Worm (Caenorhabditis elegans): ENCODE data around the gene gst-14.
"Not testable (repeated sequence)": the region's sequence is repeated elsewhere in the genome, so short reads cannot be mapped to it uniquely, and the experiment has no call there.

Gene gst-14

DNA sequence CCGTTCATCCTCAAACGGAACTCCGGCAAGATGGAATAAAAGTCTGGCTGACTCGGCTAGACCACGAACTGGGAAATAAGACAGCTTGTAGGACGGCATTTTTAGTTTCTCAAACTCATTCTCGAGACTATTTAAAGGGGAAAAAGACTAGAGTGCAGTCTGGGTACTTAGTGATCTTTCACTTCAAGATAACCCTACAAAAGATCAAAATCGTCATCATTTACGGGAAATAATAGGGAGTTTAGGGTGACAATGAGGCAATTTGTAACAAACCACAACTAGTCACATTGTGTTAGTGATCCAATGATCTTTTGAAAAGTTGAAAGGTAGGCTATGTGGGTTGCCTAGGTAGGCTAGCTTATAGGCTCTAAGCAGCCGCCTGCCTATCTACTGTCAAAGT, at the start of gene gst-14:
Gene gst-14, minus strand, starts transcription at position 101 of the 400 bp plus-strand sequence.
- TF ChIP-seq nhr-77 (tag; optimal IDR thresholded peaks at IDR 0.05) (no peak), lin-15B (tag; optimal IDR thresholded peaks at IDR 0.05) (no peak), egl-27 (tag; optimal IDR thresholded peaks at IDR 0.05) (no peak), nhr-67 (tag; optimal IDR thresholded peaks at IDR 0.05) (no peak), elt-2 (tag; optimal IDR thresholded peaks at IDR 0.05) (no peak), ztf-11 (tag; optimal IDR thresholded peaks at IDR 0.05) (no peak), nfya-1 (tag; optimal IDR thresholded peaks at IDR 0.05; ENCODE audit: insufficient read depth) (no peak), daf-12 (tag; optimal IDR thresholded peaks at IDR 0.05) (no peak), elt-3 (tag; optimal IDR thresholded peaks at IDR 0.05) (no peak), sea-2 (GFP tag; optimal IDR thresholded peaks at IDR 0.05) (no peak)

- TF ChIP-seq zag-1 (tag; optimal IDR thresholded peaks at IDR 0.05) (no peak), pha-4 (tag; optimal IDR thresholded peaks at IDR 0.05) (peak; percentile 33), jun-1 (tag; optimal IDR thresholded peaks at IDR 0.05) (peak; percentile 74), lsy-12 (tag; optimal IDR thresholded peaks at IDR 0.05) (no peak), R02D3.7 (tag; optimal IDR thresholded peaks at IDR 0.05) (no peak), nfya-1 (tag; optimal IDR thresholded peaks at IDR 0.05; ENCODE audit: insufficient read depth) (peak; percentile 27), ztf-11 (tag; optimal IDR thresholded peaks at IDR 0.05) (no peak), ZK546.5 (tag; optimal IDR thresholded peaks at IDR 0.05) (no peak), nhr-76 (tag; optimal IDR thresholded peaks at IDR 0.05) (peak; percentile 9), nhr-28 (tag; optimal IDR thresholded peaks at IDR 0.05) (no peak), egl-5 (tag; optimal IDR thresholded peaks at IDR 0.05) (no peak), fos-1 (tag; optimal IDR thresholded peaks at IDR 0.05) (no peak), ceh-82 (tag; optimal IDR thresholded peaks at IDR 0.05) (no peak), pqm-1 (tag; optimal IDR thresholded peaks at IDR 0.05) (peak; percentile 93), elt-2 (tag; optimal IDR thresholded peaks at IDR 0.05) (peak; percentile 98), tbx-2 (tag; optimal IDR thresholded peaks at IDR 0.05) (no peak), ceh-16 (tag; optimal IDR thresholded peaks at IDR 0.05) (no peak), elt-1 (tag; optimal IDR thresholded peaks at IDR 0.05) (no peak), nhr-67 (tag; optimal IDR thresholded peaks at IDR 0.05) (no peak), elt-3 (tag; optimal IDR thresholded peaks at IDR 0.05) (peak in 1 of 3 experiments; percentile 62), sea-2 (GFP tag; optimal IDR thresholded peaks at IDR 0.05) (no peak)
Observed at ce11 chrII:13664993-13665680, 49.2 kb upstream of the gst-14 start.

- TF ChIP-seq unc-62 (GFP tag; optimal IDR thresholded peaks at IDR 0.05) = no peak
- peak; percentile 89 for TF ChIP-seq elt-2 (tag; optimal IDR thresholded peaks at IDR 0.05)
- TF ChIP-seq ceh-82 (tag; optimal IDR thresholded peaks at IDR 0.05) = no peak
- TF ChIP-seq nhr-23 (tag; optimal IDR thresholded peaks at IDR 0.05) = no peak
- TF ChIP-seq pqm-1 (tag; optimal IDR thresholded peaks at IDR 0.05) = peak; percentile 86
- no peak for TF ChIP-seq ztf-11 (tag; optimal IDR thresholded peaks at IDR 0.05)
- no peak for TF ChIP-seq sea-2 (GFP tag; optimal IDR thresholded peaks at IDR 0.05)
- TF ChIP-seq nhr-25 (tag; optimal IDR thresholded peaks at IDR 0.05) = no peak
- peak; percentile 41 for TF ChIP-seq pha-4 (tag; optimal IDR thresholded peaks at IDR 0.05)
- peak; percentile 69 for TF ChIP-seq jun-1 (tag; optimal IDR thresholded peaks at IDR 0.05)
Observed at ce11 chrII:13664416-13664815, 48.5 kb upstream of the gst-14 start.

DNA sequence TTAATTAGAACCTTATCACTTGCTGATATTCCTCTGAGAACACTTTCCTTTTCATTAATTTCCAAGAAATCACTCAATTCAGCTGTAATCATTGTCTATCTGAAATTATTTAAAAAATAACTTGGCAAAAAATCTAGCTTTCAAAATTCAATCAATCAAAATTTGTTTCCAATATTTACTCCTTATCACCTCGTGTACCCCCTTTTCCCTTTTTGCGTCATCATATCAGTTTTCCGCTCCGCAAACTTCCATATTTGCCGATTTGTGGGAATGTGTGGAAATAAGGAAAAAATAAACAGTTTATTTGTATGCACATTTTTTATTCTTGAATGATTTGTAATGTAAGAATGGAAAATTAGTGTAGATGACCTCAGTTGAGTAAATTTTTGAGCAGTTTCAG, 46.1 kb upstream of the gst-14 start, which contains the start of gene C31C9.6:
Gene C31C9.6, minus strand, starts transcription at position 101 of the 400 bp plus-strand sequence.
- peak; percentile 30 for TF ChIP-seq elt-2 (tag; optimal IDR thresholded peaks at IDR 0.05)

DNA sequence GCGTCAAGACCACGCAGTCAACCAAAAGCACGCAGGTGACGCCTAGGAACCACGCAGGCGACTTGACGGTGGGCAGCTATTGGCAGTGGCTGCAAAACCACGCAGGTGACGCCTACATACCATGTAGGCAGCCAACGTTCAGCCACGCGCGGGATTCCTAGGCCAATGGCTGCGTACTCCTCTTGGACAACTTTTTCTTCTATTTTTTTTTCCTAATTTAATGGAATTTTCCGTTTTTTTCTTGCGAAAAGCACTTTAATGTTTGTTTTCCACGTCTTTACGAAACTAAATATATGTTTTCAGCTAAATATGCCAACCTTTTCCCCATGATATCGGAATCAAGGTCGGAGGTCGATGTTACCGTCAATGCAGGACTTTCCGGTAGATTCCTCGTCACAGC, 38.8 kb upstream of the gst-14 start, which contains the start of gene C31C9.9:
Gene C31C9.9, plus strand, starts transcription at position 301 of the 400 bp plus-strand sequence.
- not testable (repeated sequence) for TF ChIP-seq ceh-28, elt-2, jun-1 (tag; optimal IDR thresholded peaks at IDR 0.05)

DNA sequence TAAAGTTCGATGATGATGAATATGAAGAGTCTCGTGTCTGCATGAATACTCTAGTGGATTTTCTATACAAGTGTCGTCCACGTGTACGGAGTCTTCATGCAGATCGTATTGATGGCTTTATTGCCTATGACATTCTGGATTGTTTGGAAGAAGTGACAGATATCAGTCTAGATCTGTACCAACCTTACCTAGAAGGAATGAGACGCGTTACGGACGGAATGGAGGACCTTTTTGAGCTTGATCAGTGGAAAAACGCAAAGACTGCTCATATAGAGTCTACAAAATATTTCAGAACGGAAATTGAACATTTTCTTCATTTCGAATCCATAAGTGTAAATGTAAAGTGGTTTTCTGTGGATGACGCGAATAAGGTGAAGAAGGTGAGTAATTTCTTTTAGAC, 32.3 kb upstream of the gst-14 start, which contains the start of gene fbxa-169:
Gene fbxa-169, plus strand, starts transcription at position 301 of the 400 bp plus-strand sequence.
- TF ChIP-seq elt-1 (tag; optimal IDR thresholded peaks at IDR 0.05) (no peak), eor-1 (tag; optimal IDR thresholded peaks at IDR 0.05) (no peak), pqm-1 (tag; optimal IDR thresholded peaks at IDR 0.05) (no peak), nhr-11 (tag; optimal IDR thresholded peaks at IDR 0.05) (no peak), sea-2 (GFP tag; optimal IDR thresholded peaks at IDR 0.05) (no peak)

Measured in whole organism, L3 larva.